Worm (Caenorhabditis elegans): ENCODE results near the gene R102.11.
"Not testable (repeated sequence)": the region's sequence is repeated elsewhere in the genome, so short reads cannot be mapped to it uniquely, and the experiment has no call there.

DNA sequence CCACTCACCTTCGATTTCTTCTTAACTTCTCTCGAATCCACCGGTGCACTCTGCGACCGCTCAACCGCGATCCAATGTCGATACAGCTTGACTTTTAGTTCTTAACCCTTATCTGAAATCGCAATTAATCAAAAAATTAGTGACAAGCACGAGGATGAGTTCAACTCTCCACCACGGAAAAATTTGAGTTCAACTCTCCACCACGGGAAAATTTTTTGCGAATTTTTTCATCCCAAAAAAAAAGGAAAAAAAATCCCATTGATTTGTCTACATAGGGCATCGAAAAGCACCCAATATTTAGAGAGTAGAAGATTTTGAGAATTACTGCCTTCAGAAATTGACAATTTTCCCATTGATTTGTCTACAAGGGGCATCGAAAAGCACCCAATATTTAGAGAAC lies 45.5 kb downstream of the R102.11 start, which contains the start of gene glb-19:
- TF ChIP-seq ref-1, klf-2 (GFP tag; conservative IDR thresholded peaks at IDR 0.05): not testable (repeated sequence)
